Worm (Caenorhabditis elegans) whole organism, L4 larva: ENCODE measurements around the gene F09G2.8.

Experiments used
- F26F4.8 ChIP-seq: fragments of 200-800 bp; sonication (Bioruptor generic); conservative IDR thresholded peaks from 2 replicates; pipeline ENCODE4 v1.3.6; 2022; ENCODE audit warnings: missing genetic modification characterization, missing compliant biosample characterization
- F44E2.7 ChIP-seq: fragments of 200-800 bp; sonication (Bioruptor generic); IDR thresholded peaks from 2 replicates; pipeline ENCODE4 v2.1.2; 2022; ENCODE audit warnings: missing genetic modification characterization, missing compliant biosample characterization
- Y48G9A.11 ChIP-seq: fragments of 200-800 bp; sonication (Bioruptor generic); IDR thresholded peaks from 2 replicates; pipeline ENCODE4 v1.3.6; 2022; ENCODE audit warnings: missing genetic modification reagents, missing genetic modification characterization, missing compliant biosample characterization
- ZK337.2 ChIP-seq: fragments of 200-800 bp; sonication (Bioruptor generic); IDR thresholded peaks from 2 replicates; pipeline ENCODE4 v1.3.6; 2022; ENCODE audit warnings: missing genetic modification reagents, missing genetic modification characterization, missing compliant biosample characterization
- aha-1 ChIP-seq: fragments of 150-350 bp; peaks from one replicate; lab custom pipeline; 2014; ENCODE audit warnings: missing biosample characterization, missing genetic modification characterization
- ama-1 ChIP-seq: fragments of 150-350 bp; optimal IDR thresholded peaks from 2 replicates; lab custom pipeline; 2014; ENCODE audit warnings: inconsistent platforms, mixed read lengths
- ceh-28 ChIP-seq: fragments of 150-350 bp; optimal IDR thresholded peaks from 2 replicates; lab custom pipeline; 2014; ENCODE audit warnings: missing biosample characterization, missing genetic modification reagents, missing genetic modification characterization
- ceh-44 ChIP-seq: fragments of 200-800 bp; sonication (Bioruptor generic); IDR thresholded peaks from 2 replicates; pipeline ENCODE4 v1.3.6; 2022; ENCODE audit warnings: missing genetic modification reagents, missing genetic modification characterization, missing compliant biosample characterization
- ceh-62 ChIP-seq: sonication (generic microtip); optimal IDR thresholded peaks from 2 replicates; lab custom pipeline; 2017; ENCODE audit warnings: missing biosample characterization, missing genetic modification characterization
- ceh-82 ChIP-seq: sonication (generic microtip); optimal IDR thresholded peaks from 2 replicates; lab custom pipeline; 2017; ENCODE audit warnings: missing biosample characterization, missing genetic modification characterization
- cey-2 ChIP-seq: sonication (generic microtip); optimal IDR thresholded peaks from 3 replicates; lab custom pipeline; 2017; ENCODE audit warnings: missing genetic modification characterization, mild to moderate bottlenecking, missing compliant biosample characterization, antibody characterized with exemption, borderline replicate concordance; ENCODE audit not compliant: insufficient read depth
- ctbp-1 ChIP-seq: fragments of 200-800 bp; sonication (Bioruptor generic); IDR thresholded peaks from 2 replicates; pipeline ENCODE4 v1.3.6; 2022; ENCODE audit warnings: missing genetic modification reagents, missing genetic modification characterization, missing compliant biosample characterization
- daf-16 ChIP-seq, 3 experiments: sonication (generic microtip); optimal IDR thresholded peaks; 2 replicates each; lab custom pipeline; 2016 to 2017; ENCODE audit warnings: missing genetic modification characterization in 3 of 3, missing genetic modification reagents in 3 of 3, mild to moderate bottlenecking in 2 of 3, missing compliant biosample characterization in 2 of 3, missing biosample characterization in 1 of 3, moderate library complexity in 1 of 3
- daf-8 ChIP-seq: fragments of 200-800 bp; sonication (Bioruptor generic); IDR thresholded peaks from 2 replicates; pipeline ENCODE4 v1.3.6; 2022; ENCODE audit warnings: missing genetic modification characterization, missing compliant biosample characterization
- dmd-8 ChIP-seq: fragments of 200-800 bp; sonication (Bioruptor generic); IDR thresholded peaks from 2 replicates; pipeline ENCODE4 v1.3.6; 2022; ENCODE audit warnings: missing genetic modification characterization, missing compliant biosample characterization
- dmd-9 ChIP-seq: fragments of 200-800 bp; sonication (Bioruptor generic); IDR thresholded peaks from 2 replicates; pipeline ENCODE4 v1.3.6; 2022; ENCODE audit warnings: missing genetic modification reagents, missing genetic modification characterization, missing compliant biosample characterization
- dpl-1 ChIP-seq: fragments of 150-350 bp; optimal IDR thresholded peaks from 2 replicates; lab custom pipeline; 2014; ENCODE audit warnings: missing biosample characterization, missing genetic modification reagents, missing genetic modification characterization
- duxl-1 ChIP-seq: sonication (generic microtip); optimal IDR thresholded peaks from 2 replicates; lab custom pipeline; 2016; ENCODE audit warnings: mild to moderate bottlenecking, missing genetic modification characterization, moderate library complexity, missing compliant biosample characterization; ENCODE audit not compliant: poor library complexity
- egl-43 ChIP-seq: fragments of 200-800 bp; sonication (Bioruptor generic); IDR thresholded peaks from 2 replicates; pipeline ENCODE4 v1.3.6; 2022; ENCODE audit warnings: missing genetic modification reagents, missing genetic modification characterization, missing compliant biosample characterization
- hif-1 ChIP-seq, 2 experiments: sonication (generic microtip); optimal IDR thresholded peaks; 2 replicates each; lab custom pipeline; 2016 to 2017; ENCODE audit warnings: missing compliant biosample characterization in 2 of 2, missing genetic modification characterization in 2 of 2, missing genetic modification reagents in 2 of 2, missing genotype in 2 of 2, mild to moderate bottlenecking in 1 of 2
- hlh-30 ChIP-seq: sonication (generic microtip); optimal IDR thresholded peaks from 2 replicates; lab custom pipeline; 2017; ENCODE audit warnings: antibody characterized with exemption, mild to moderate bottlenecking, missing genetic modification characterization, missing compliant biosample characterization; ENCODE audit not compliant: insufficient read depth
- hmg-1.1 ChIP-seq: fragments of 200-800 bp; sonication (Bioruptor generic); IDR thresholded peaks from 2 replicates; pipeline ENCODE4 v1.3.6; 2022; ENCODE audit warnings: missing genetic modification reagents, missing genetic modification characterization, missing compliant biosample characterization
- lim-7 ChIP-seq: fragments of 200-800 bp; sonication (Bioruptor generic); IDR thresholded peaks from 2 replicates; pipeline ENCODE4 v1.3.6; 2022; ENCODE audit warnings: missing genetic modification characterization, missing compliant biosample characterization
- lin-13 ChIP-seq: fragments of 150-350 bp; optimal IDR thresholded peaks from 2 replicates; lab custom pipeline; 2014; ENCODE audit warnings: missing biosample characterization, missing genetic modification reagents, missing genetic modification characterization
- lin-15B ChIP-seq: fragments of 150-350 bp; sonication (generic microtip); optimal IDR thresholded peaks from 3 replicates; lab custom pipeline; 2014; ENCODE audit warnings: missing biosample characterization, missing genetic modification characterization
- lin-29 ChIP-seq: fragments of 200-800 bp; sonication (Bioruptor generic); IDR thresholded peaks from 2 replicates; pipeline ENCODE4 v1.3.6; 2022; ENCODE audit warnings: missing genetic modification reagents, missing genetic modification characterization, missing compliant biosample characterization
- lin-38 ChIP-seq: fragments of 200-800 bp; sonication (Bioruptor generic); IDR thresholded peaks from 2 replicates; pipeline ENCODE4 v1.3.6; 2022; ENCODE audit warnings: missing genetic modification reagents, missing genetic modification characterization, missing compliant biosample characterization
- lin-39 ChIP-seq: fragments of 150-350 bp; optimal IDR thresholded peaks from 2 replicates; lab custom pipeline; 2014; ENCODE audit warnings: missing biosample characterization, missing genetic modification reagents, missing genetic modification characterization
- mdl-1 ChIP-seq, 2 experiments: fragments of 150-350 bp in 1 of 2; sonication (generic microtip) in 1 of 2; optimal IDR thresholded peaks; 2 replicates each; lab custom pipeline; 2014 to 2017; ENCODE audit warnings: missing biosample characterization in 2 of 2, missing genetic modification characterization in 2 of 2
- mxl-3 ChIP-seq: fragments of 200-800 bp; sonication (Bioruptor generic); optimal IDR thresholded peaks from 2 replicates; lab custom pipeline; 2018; ENCODE audit warnings: mild to moderate bottlenecking, missing genetic modification characterization, missing compliant biosample characterization
- nhr-10 ChIP-seq: fragments of 150-350 bp; optimal IDR thresholded peaks from 2 replicates; lab custom pipeline; 2014; ENCODE audit warnings: missing biosample characterization, missing genetic modification characterization
- nhr-102 ChIP-seq: sonication (generic microtip); optimal IDR thresholded peaks from 2 replicates; lab custom pipeline; 2016; ENCODE audit warnings: mild to moderate bottlenecking, missing genetic modification characterization, moderate library complexity, missing compliant biosample characterization
- nhr-11 ChIP-seq: fragments of 150-350 bp; optimal IDR thresholded peaks from 2 replicates; lab custom pipeline; 2014; ENCODE audit warnings: missing biosample characterization, missing genetic modification characterization
- nhr-111 ChIP-seq: fragments of 200-800 bp; sonication (Bioruptor generic); optimal IDR thresholded peaks from 2 replicates; lab custom pipeline; 2018; ENCODE audit warnings: mild to moderate bottlenecking, missing genetic modification characterization, missing compliant biosample characterization
- nhr-237 ChIP-seq: sonication (generic microtip); optimal IDR thresholded peaks from 2 replicates; lab custom pipeline; 2017; ENCODE audit warnings: missing biosample characterization, missing genetic modification characterization
- nhr-28 ChIP-seq: fragments of 150-350 bp; optimal IDR thresholded peaks from 2 replicates; lab custom pipeline; 2014; ENCODE audit warnings: missing biosample characterization, missing genetic modification characterization
- nhr-6 ChIP-seq: fragments of 150-350 bp; optimal IDR thresholded peaks from 2 replicates; lab custom pipeline; 2014; ENCODE audit warnings: missing biosample characterization, missing genetic modification characterization
- nhr-77 ChIP-seq: fragments of 150-350 bp; optimal IDR thresholded peaks from 2 replicates; lab custom pipeline; 2014; ENCODE audit warnings: missing biosample characterization, missing genetic modification characterization
- pha-4 ChIP-seq, 2 experiments: fragments of 150-350 bp in 1 of 2; fragments of 200-800 bp in 1 of 2; sonication (Bioruptor generic) in 1 of 2; IDR thresholded peaks in 1 of 2; optimal IDR thresholded peaks in 1 of 2; 2 replicates each; pipeline versions ENCODE4 v1.3.6 to Lab custom; 2014 to 2022; ENCODE audit warnings: missing genetic modification characterization in 2 of 2, missing genetic modification reagents in 2 of 2, missing biosample characterization in 1 of 2, missing compliant biosample characterization in 1 of 2
- rbr-2 ChIP-seq: sonication (generic microtip); optimal IDR thresholded peaks from 2 replicates; lab custom pipeline; 2016; ENCODE audit warnings: missing genotype, missing genetic modification characterization, missing compliant biosample characterization
- snpc-4 ChIP-seq: fragments of 150-350 bp; optimal IDR thresholded peaks from 2 replicates; lab custom pipeline; 2014; ENCODE audit warnings: missing biosample characterization, missing genetic modification characterization
- spr-3 ChIP-seq: fragments of 200-800 bp; sonication (Bioruptor generic); optimal IDR thresholded peaks from 2 replicates; lab custom pipeline; 2018; ENCODE audit warnings: mild to moderate bottlenecking, missing genetic modification characterization, missing compliant biosample characterization
- unc-130 ChIP-seq: sonication (generic microtip); optimal IDR thresholded peaks from 2 replicates; lab custom pipeline; 2016; ENCODE audit warnings: missing genetic modification reagents, missing genetic modification characterization, missing compliant biosample characterization
- vab-7 ChIP-seq: fragments of 200-800 bp; sonication (Bioruptor generic); IDR thresholded peaks from 2 replicates; pipeline ENCODE4 v1.3.6; 2022; ENCODE audit warnings: missing genetic modification reagents, missing genetic modification characterization, missing compliant biosample characterization
- zfp-3 ChIP-seq: fragments of 200-800 bp; sonication (Bioruptor generic); conservative IDR thresholded peaks from 2 replicates; pipeline ENCODE4 v1.3.6; 2022; ENCODE audit warnings: missing genetic modification reagents, missing genetic modification characterization, missing compliant biosample characterization
- ztf-11 ChIP-seq: fragments of 150-350 bp; optimal IDR thresholded peaks from 2 replicates; lab custom pipeline; 2014; ENCODE audit warnings: missing biosample characterization, missing genetic modification characterization

Gene F09G2.8

ce11 chrV:7147370-7147769 is 46.1 kb downstream of the F09G2.8 start, which contains the start of gene ugt-38:
Gene ugt-38, minus strand, starts transcription at chrV:7147470.
- TF ChIP-seq lin-38 (no peak), aha-1 (tag; lab: Kevin White, UChicago) (peak; percentile 62)

- TF ChIP-seq nhr-28 (tag; lab: Kevin White, UChicago), result peak; percentile 89
- TF ChIP-seq dmd-8 (GFP tag; lab: Robert Waterston, UW), result no peak
- TF ChIP-seq dmd-9 (GFP tag; lab: Robert Waterston, UW), result no peak
- TF ChIP-seq ceh-28 (tag; lab: Kevin White, UChicago), result no peak
- no peak for TF ChIP-seq lin-15B
- peak; percentile 92 for TF ChIP-seq nhr-102 (tag; lab: Kevin White, UChicago)
- TF ChIP-seq daf-16 (GFP tag; optimal IDR thresholded peaks at IDR 0.05; lab: Kevin White, UChicago), result no peak
- TF ChIP-seq daf-16 (tag; optimal IDR thresholded peaks at IDR 0.05; lab: Kevin White, UChicago), result no peak
- no peak for TF ChIP-seq hmg-1.1 (GFP tag; lab: Robert Waterston, UW)
- no peak for TF ChIP-seq lin-29 (GFP tag; lab: Robert Waterston, UW)
- peak; percentile 34 for TF ChIP-seq aha-1 (tag; lab: Kevin White, UChicago)
- TF ChIP-seq lin-13 (GFP tag; lab: Kevin White, UChicago), result no peak
- no peak for TF ChIP-seq lim-7 (GFP tag; lab: Robert Waterston, UW)
- TF ChIP-seq, all 104 proteins: peak for 3
Observed at ce11 chrV:7145250-7145850, 48.1 kb downstream of the F09G2.8 start, which contains the start of gene ugt-37. Gene ugt-37, minus strand, starts transcription at chrV:7145318.

ce11 chrV:7142661-7143060 is 50.8 kb downstream of the F09G2.8 start:
- TF ChIP-seq lin-39 (tag; lab: Kevin White, UChicago) (no peak), nhr-111 (GFP tag; lab: Kevin White, UChicago) (no peak), Y48G9A.11 (GFP tag; lab: Robert Waterston, UW) (peak; percentile 78), hif-1 (tag; optimal IDR thresholded peaks at IDR 0.05; lab: Kevin White, UChicago) (no peak), nhr-77 (tag; lab: Kevin White, UChicago) (no peak), nhr-102 (tag; lab: Kevin White, UChicago) (peak; percentile 94), nhr-11 (tag; lab: Kevin White, UChicago) (no peak), hlh-30 (tag; lab: Kevin White, UChicago) (no peak), vab-7 (GFP tag; lab: Robert Waterston, UW) (no peak), duxl-1 (no peak), F44E2.7 (GFP tag; lab: Robert Waterston, UW) (no peak), daf-8 (GFP tag; lab: Robert Waterston, UW) (no peak), nhr-10 (tag; lab: Kevin White, UChicago) (no peak), ceh-62 (no peak), ceh-28 (tag; lab: Kevin White, UChicago) (no peak), nhr-6 (no peak), snpc-4 (tag; lab: Kevin White, UChicago) (peak; percentile 67), ama-1 (lab: Kevin White, UChicago) (no peak), F26F4.8 (GFP tag; lab: Robert Waterston, UW) (no peak), unc-130 (GFP tag; lab: Kevin White, UChicago) (no peak), lin-15B (no peak), dpl-1 (GFP tag; lab: Kevin White, UChicago) (no peak), mxl-3 (GFP tag; lab: Kevin White, UChicago) (no peak), nhr-237 (tag; lab: Kevin White, UChicago) (no peak), spr-3 (no peak), pha-4 (GFP tag; IDR thresholded peaks at IDR 0.05; lab: Robert Waterston, UW) (no peak), pha-4 (tag; optimal IDR thresholded peaks at IDR 0.05; lab: Kevin White, UChicago) (no peak), ctbp-1 (GFP tag; lab: Robert Waterston, UW) (no peak), zfp-3 (GFP tag; lab: Robert Waterston, UW) (no peak), ceh-44 (GFP tag; lab: Robert Waterston, UW) (no peak), rbr-2 (tag; lab: Kevin White, UChicago) (no peak), mdl-1 (tag; optimal IDR thresholded peaks at IDR 0.05; lab: Kevin White, UChicago) (no peak), ZK337.2 (GFP tag; lab: Robert Waterston, UW) (no peak), ceh-82 (tag; lab: Kevin White, UChicago) (no peak), ztf-11 (tag; lab: Kevin White, UChicago) (no peak), lin-38 (no peak), egl-43 (no peak), lim-7 (GFP tag; lab: Robert Waterston, UW) (no peak), cey-2 (no peak)
